Worm (Caenorhabditis elegans): Measurements from ENCODE around the gene R04B5.1.

DNA sequence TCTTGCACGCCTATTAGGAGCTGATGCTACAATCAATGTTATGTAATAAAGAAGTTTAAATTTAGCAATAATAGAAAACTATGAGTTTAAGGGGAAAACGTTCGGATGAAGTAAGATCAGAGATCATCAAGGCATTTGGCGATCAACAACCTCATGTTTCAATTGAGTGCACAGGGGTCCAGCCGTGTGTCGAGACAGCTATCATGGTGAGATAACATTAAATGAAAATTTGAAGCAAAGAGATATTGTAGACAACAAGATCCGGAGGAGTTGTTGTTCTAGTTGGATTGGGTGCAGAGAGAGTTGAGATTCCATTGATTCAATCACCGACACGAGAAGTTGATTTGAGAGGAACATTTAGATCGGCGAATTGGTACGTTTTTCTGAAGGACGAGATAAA lies 8.0 kb upstream of the R04B5.1 start:
- no peak for TF ChIP-seq ama-1 (optimal IDR thresholded peaks at IDR 0.05)
- no peak for TF ChIP-seq F13C5.2 (tag; optimal IDR thresholded peaks at IDR 0.05)
- TF ChIP-seq hnd-1 (tag; optimal IDR thresholded peaks at IDR 0.05) = no peak
- TF ChIP-seq flt-1 (GFP tag; IDR thresholded peaks at IDR 0.05) = no peak
- TF ChIP-seq tra-4 (tag; optimal IDR thresholded peaks at IDR 0.05) = no peak
- no peak for TF ChIP-seq pes-1 (GFP tag; IDR thresholded peaks at IDR 0.05)
- TF ChIP-seq aly-1 (tag; optimal IDR thresholded peaks at IDR 0.05) = no peak
- TF ChIP-seq ceh-36 (tag; optimal IDR thresholded peaks at IDR 0.05) = no peak
- TF ChIP-seq ets-7 (tag; optimal IDR thresholded peaks at IDR 0.05) = no peak
- TF ChIP-seq B0310.2 (tag; optimal IDR thresholded peaks at IDR 0.05) = no peak
